Worm (Caenorhabditis elegans): ENCODE results near the gene M05D6.3.
A peak's percentile ranks its signal among the peaks of the same experiment; 100 is the strongest.

M05D6.3 gene

DNA sequence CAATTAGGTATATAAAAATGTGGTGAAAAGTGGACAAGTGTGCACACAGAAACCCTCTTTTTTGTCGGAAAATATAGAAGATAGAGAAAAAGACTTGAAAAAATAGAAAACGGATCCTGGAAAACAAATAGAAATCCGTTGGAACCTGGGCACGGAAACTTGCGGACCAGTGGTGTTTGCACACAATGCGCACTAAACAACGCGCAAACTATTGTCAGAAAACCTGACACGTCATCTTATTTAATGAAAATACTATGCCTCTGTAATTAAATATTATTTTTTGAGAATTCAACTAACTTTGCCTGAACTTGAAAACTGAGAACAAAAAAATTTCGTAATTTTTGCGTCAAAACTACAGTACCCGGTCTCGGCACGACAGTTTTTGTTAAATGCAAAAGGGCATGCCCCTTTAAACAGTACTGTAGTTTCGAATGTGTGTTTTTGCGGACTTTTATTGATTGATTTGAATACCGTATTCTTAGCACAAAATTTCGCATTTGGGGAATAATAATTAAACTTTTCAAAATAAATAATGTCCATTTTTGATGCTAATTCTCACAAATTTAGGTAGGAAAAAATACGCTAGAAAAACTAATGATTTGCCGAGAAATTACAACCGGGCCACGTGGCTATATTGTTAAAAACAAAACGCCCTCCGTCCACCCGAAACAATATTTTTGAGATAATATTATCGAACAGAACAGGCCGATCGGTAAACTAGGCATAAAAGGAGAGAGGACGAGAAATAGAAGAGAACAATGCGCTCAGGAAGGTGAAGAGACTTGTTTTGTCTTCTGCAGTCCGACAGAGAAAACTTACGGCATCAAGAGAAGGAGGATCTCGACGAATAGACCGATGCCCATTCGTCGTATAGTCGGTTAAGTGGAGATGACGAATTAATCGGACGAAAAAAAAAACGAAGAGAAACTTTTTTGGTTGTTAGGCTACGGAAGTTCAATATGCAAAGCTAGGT lies 46.3 kb upstream of the M05D6.3 start (continued):
- no peak for TF ChIP-seq B0261.1 (tag; optimal IDR thresholded peaks at IDR 0.05)
- peak; percentile 75 for TF ChIP-seq xnd-1 (tag; optimal IDR thresholded peaks at IDR 0.05)
- TF ChIP-seq Y67H2A.10 (GFP tag; conservative IDR thresholded peaks at IDR 0.05): no peak
- no peak for TF ChIP-seq ztf-25 (GFP tag; IDR thresholded peaks at IDR 0.05)
- TF ChIP-seq nfyb-1 (GFP tag; IDR thresholded peaks at IDR 0.05): 0 out of 2 replicates have a peak, but pooled peaks have one; percentile 26
- TF ChIP-seq F57A8.1 (GFP tag; optimal IDR thresholded peaks at IDR 0.05): no peak

ce11 chrII:8431954-8432353 lies 43.6 kb upstream of the M05D6.3 start, which contains the start of gene acp-2:
Gene acp-2, minus strand, starts transcription at chrII:8432054.
- no peak for TF ChIP-seq C17E4.6 (GFP tag; IDR thresholded peaks at IDR 0.05)
- TF ChIP-seq pbrm-1 (GFP tag; IDR thresholded peaks at IDR 0.05): no peak
- TF ChIP-seq lin-26 (GFP tag; IDR thresholded peaks at IDR 0.05): no peak
- no peak for TF ChIP-seq hmg-1.2 (GFP tag; IDR thresholded peaks at IDR 0.05)
- TF ChIP-seq pha-4 (tag; optimal IDR thresholded peaks at IDR 0.05): no peak
- TF ChIP-seq K12H6.12 (tag; optimal IDR thresholded peaks at IDR 0.05): no peak
- TF ChIP-seq unc-130 (GFP tag; optimal IDR thresholded peaks at IDR 0.05): no peak
- no peak for TF ChIP-seq unc-62 (GFP tag; optimal IDR thresholded peaks at IDR 0.05)
- TF ChIP-seq lin-40 (tag; optimal IDR thresholded peaks at IDR 0.05): no peak
- TF ChIP-seq nhr-120 (GFP tag; IDR thresholded peaks at IDR 0.05): no peak
- TF ChIP-seq tbx-9 (tag; optimal IDR thresholded peaks at IDR 0.05; ENCODE audit: borderline replicate concordance): no peak
- no peak for TF ChIP-seq F33H1.4 (GFP tag; IDR thresholded peaks at IDR 0.05)
- TF ChIP-seq lsy-27 (tag; optimal IDR thresholded peaks at IDR 0.05; ENCODE audit: borderline replicate concordance, insufficient read depth): no peak
- no peak for TF ChIP-seq Y56A3A.18 (GFP tag; IDR thresholded peaks at IDR 0.05)
- TF ChIP-seq atf-7 (tag; optimal IDR thresholded peaks at IDR 0.05): no peak
- no peak for TF ChIP-seq T07F8.4 (tag; optimal IDR thresholded peaks at IDR 0.05)
- TF ChIP-seq ccch-3 (GFP tag; optimal IDR thresholded peaks at IDR 0.05): no peak
- TF ChIP-seq F39B2.1 (GFP tag; IDR thresholded peaks at IDR 0.05): no peak
- TF ChIP-seq madf-8 (GFP tag; conservative IDR thresholded peaks at IDR 0.05): no peak

DNA sequence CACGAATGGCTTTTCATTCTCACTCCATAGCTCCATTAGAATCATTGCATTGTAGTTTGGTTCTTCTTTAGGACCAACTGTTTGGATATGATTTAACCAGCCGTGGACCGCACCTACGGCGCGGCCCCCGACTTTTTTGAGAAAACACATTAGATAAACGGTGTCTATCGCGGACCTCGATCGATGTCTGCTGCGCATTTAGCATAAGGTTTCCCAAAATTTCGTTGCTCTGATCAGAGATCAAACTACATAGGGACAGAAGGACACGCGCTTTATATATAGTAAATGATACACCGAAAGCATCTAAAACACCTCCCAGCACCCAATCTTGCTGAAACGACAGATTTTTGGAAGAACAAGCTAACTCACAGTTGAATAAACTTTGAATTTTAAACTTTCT lies 42.6 kb upstream of the M05D6.3 start:
- peak; percentile 33 for TF ChIP-seq snpc-4 (GFP tag; optimal IDR thresholded peaks at IDR 0.05)
- TF ChIP-seq snpc-4 (tag; optimal IDR thresholded peaks at IDR 0.05): peak in 2 of 4 experiments; percentile 55 to 85
- TF ChIP-seq hmg-1.2 (GFP tag; IDR thresholded peaks at IDR 0.05): peak; percentile 46
- 0 out of 2 replicates have a peak, but pooled peaks have one; percentile 67 for TF ChIP-seq attf-6 (GFP tag; IDR thresholded peaks at IDR 0.05)
- peak; percentile 61 for TF ChIP-seq pbrm-1 (GFP tag; IDR thresholded peaks at IDR 0.05)
- peak; percentile 51 for TF ChIP-seq snpc-1.1 (tag; optimal IDR thresholded peaks at IDR 0.05; ENCODE audit: insufficient read depth)

- TF ChIP-seq xnd-1 (tag; optimal IDR thresholded peaks at IDR 0.05) (no peak), T26A5.8 (tag; optimal IDR thresholded peaks at IDR 0.05) (no peak), dpl-1 (GFP tag; optimal IDR thresholded peaks at IDR 0.05) (no peak), nhr-80 (tag; optimal IDR thresholded peaks at IDR 0.05) (no peak), unc-62 (GFP tag; optimal IDR thresholded peaks at IDR 0.05) (no peak), zfh-2 (GFP tag; conservative IDR thresholded peaks at IDR 0.05) (no peak), tlf-1 (GFP tag; optimal IDR thresholded peaks at IDR 0.05) (no peak), ztf-18 (tag; optimal IDR thresholded peaks at IDR 0.05) (no peak), F23B12.7 (tag; optimal IDR thresholded peaks at IDR 0.05; ENCODE audit: insufficient read depth) (no peak), ceh-27 (GFP tag; optimal IDR thresholded peaks at IDR 0.05) (no peak), hsf-1 (GFP tag; IDR thresholded peaks at IDR 0.05) (no peak), ZK185.1 (tag; optimal IDR thresholded peaks at IDR 0.05; ENCODE audit: poor library complexity, severe bottlenecking) (no peak), F57A8.1 (GFP tag; optimal IDR thresholded peaks at IDR 0.05) (no peak)
Measured at ce11 chrII:8435005-8435404, 40.6 kb upstream of the M05D6.3 start, which contains the start of gene acp-4. Gene acp-4, minus strand, starts transcription at chrII:8435105.
